Worm (Caenorhabditis elegans) whole organism, midembryonic: ENCODE data around the gene cyb-2.1.

Experiments used
- T22C8.4 ChIP-seq: fragments of 200-800 bp; sonication (Bioruptor generic); IDR thresholded peaks from 2 replicates; pipeline ENCODE4 v1.3.6; 2022; ENCODE audit warnings: missing genetic modification characterization, missing compliant biosample characterization
- flt-1 ChIP-seq: fragments of 200-800 bp; sonication (Bioruptor generic); IDR thresholded peaks from 2 replicates; pipeline ENCODE4 v1.3.6; 2022; ENCODE audit warnings: missing genetic modification characterization, missing compliant biosample characterization
- klf-2 ChIP-seq: fragments of 200-800 bp; sonication (Bioruptor generic); conservative IDR thresholded peaks from 2 replicates; pipeline ENCODE4 v1.3.6; 2022; ENCODE audit warnings: missing genetic modification reagents, missing genetic modification characterization, missing compliant biosample characterization
- med-1 ChIP-seq: sonication (generic microtip); optimal IDR thresholded peaks from 2 replicates; lab custom pipeline; 2017; ENCODE audit warnings: missing genetic modification characterization, mild to moderate bottlenecking, missing compliant biosample characterization, antibody characterized with exemption, missing genetic modification reagents; ENCODE audit not compliant: insufficient read depth
- ref-1 ChIP-seq: fragments of 200-800 bp; sonication (Bioruptor generic); conservative IDR thresholded peaks from 2 replicates; pipeline ENCODE4 v1.3.6; 2022; ENCODE audit warnings: missing genetic modification reagents, missing genetic modification characterization, missing compliant biosample characterization
- ztf-23 ChIP-seq: fragments of 200-800 bp; sonication (Bioruptor generic); IDR thresholded peaks from 2 replicates; pipeline ENCODE4 v1.3.6; 2022; ENCODE audit warnings: missing genetic modification reagents, missing genetic modification characterization, missing compliant biosample characterization
- ztf-29 ChIP-seq: fragments of 200-800 bp; sonication (Bioruptor generic); IDR thresholded peaks from 2 replicates; pipeline ENCODE4 v1.3.6; 2022; ENCODE audit warnings: missing genetic modification reagents, missing genetic modification characterization, missing compliant biosample characterization

- TF ChIP-seq klf-2 (GFP tag; lab: Robert Waterston, UW) = no peak
- no peak for TF ChIP-seq ref-1 (GFP tag; lab: Robert Waterston, UW)
- no peak for TF ChIP-seq med-1 (GFP tag; lab: Kevin White, UChicago)
- no peak for TF ChIP-seq ztf-23 (GFP tag; lab: Robert Waterston, UW)
- no peak for TF ChIP-seq T22C8.4 (GFP tag; lab: Robert Waterston, UW)
- no peak for TF ChIP-seq flt-1 (GFP tag; lab: Robert Waterston, UW)
- TF ChIP-seq ztf-29 (GFP tag; lab: Robert Waterston, UW) = no peak
Observed at ce11 chrIV:10980628-10981027, 5.2 kb upstream of the cyb-2.1 start.
